Worm (Caenorhabditis elegans): ENCODE measurements around the gene C10G8.4.

The C10G8.4 gene

ce11 chrV:5269024-5269535 is 42.7 kb upstream of the C10G8.4 start, which contains the start of gene penr-1 (continued):
- peak; percentile 33 for TF ChIP-seq blmp-1 (tag; optimal IDR thresholded peaks at IDR 0.05)
- peak; percentile 20 for TF ChIP-seq aly-2 (tag; optimal IDR thresholded peaks at IDR 0.05)
- TF ChIP-seq rnt-1 (tag; optimal IDR thresholded peaks at IDR 0.05), result peak; percentile 61
- peak; percentile 96 to 98 for TF ChIP-seq lin-35 (GFP tag; optimal IDR thresholded peaks at IDR 0.05)
- TF ChIP-seq lsy-2 (tag; optimal IDR thresholded peaks at IDR 0.05), result peak; percentile 51 to 74
- peak; percentile 6 for TF ChIP-seq fkh-10 (GFP tag; optimal IDR thresholded peaks at IDR 0.05)
- TF ChIP-seq nhr-90 (tag; optimal IDR thresholded peaks at IDR 0.05; ENCODE audit: poor library complexity), result peak; percentile 34
- TF ChIP-seq nhr-11 (tag; optimal IDR thresholded peaks at IDR 0.05), result no peak
- peak; percentile 6 for TF ChIP-seq nhr-237 (tag; optimal IDR thresholded peaks at IDR 0.05)
- no peak for TF ChIP-seq nhr-84 (tag; optimal IDR thresholded peaks at IDR 0.05)
- peak; percentile 6 for TF ChIP-seq egl-13 (tag; optimal IDR thresholded peaks at IDR 0.05)
- TF ChIP-seq mep-1 (tag; optimal IDR thresholded peaks at IDR 0.05), result peak; percentile 19
- TF ChIP-seq vab-15 (tag; optimal IDR thresholded peaks at IDR 0.05), result peak; percentile 51
- TF ChIP-seq ceh-8 (GFP tag; optimal IDR thresholded peaks at IDR 0.05), result no peak
- TF ChIP-seq pag-3 (tag; optimal IDR thresholded peaks at IDR 0.05; ENCODE audit: borderline replicate concordance, insufficient read depth), result no peak

ce11 chrV:5271487-5271886 is 40.2 kb upstream of the C10G8.4 start:
- TF ChIP-seq egl-27 (tag; optimal IDR thresholded peaks at IDR 0.05) (no peak), lin-35 (GFP tag; optimal IDR thresholded peaks at IDR 0.05) (peak; percentile 34 to 79), jun-1 (tag; optimal IDR thresholded peaks at IDR 0.05) (peak; percentile 74), nhr-11 (tag; optimal IDR thresholded peaks at IDR 0.05) (no peak), dpl-1 (GFP tag; optimal IDR thresholded peaks at IDR 0.05) (peak; percentile 16 to 41 (median 23)), rnt-1 (tag; optimal IDR thresholded peaks at IDR 0.05) (peak; percentile 77), xbp-1 (tag; optimal IDR thresholded peaks at IDR 0.05) (peak; percentile 11), lsy-2 (tag; optimal IDR thresholded peaks at IDR 0.05) (peak; percentile 34 to 46), blmp-1 (tag; optimal IDR thresholded peaks at IDR 0.05) (no peak), Y116A8C.19 (tag; optimal IDR thresholded peaks at IDR 0.05; ENCODE audit: borderline replicate concordance) (no peak), lin-15B (tag; optimal IDR thresholded peaks at IDR 0.05) (no peak), ceh-63 (GFP tag; optimal IDR thresholded peaks at IDR 0.05) (no peak), ets-5 (GFP tag; IDR thresholded peaks at IDR 0.05) (no peak), C04F5.9 (tag; optimal IDR thresholded peaks at IDR 0.05) (no peak), mdl-1 (tag; optimal IDR thresholded peaks at IDR 0.05) (peak in 1 of 2 experiments; percentile 93), unc-130 (tag; optimal IDR thresholded peaks at IDR 0.05) (peak; percentile 16), sox-4 (tag; optimal IDR thresholded peaks at IDR 0.05) (peak; percentile 8), elt-3 (tag; optimal IDR thresholded peaks at IDR 0.05) (peak in 5 of 6 experiments; percentile 28 to 70 (median 32)), nhr-90 (tag; optimal IDR thresholded peaks at IDR 0.05; ENCODE audit: poor library complexity) (peak; percentile 71), nhr-85 (tag) (peak; percentile 89), skn-1 (tag; optimal IDR thresholded peaks at IDR 0.05) (peak; percentile 10), isw-1 (GFP tag; IDR thresholded peaks at IDR 0.05) (no peak), ztf-4 (tag; optimal IDR thresholded peaks at IDR 0.05) (peak; percentile 81), tbx-2 (tag; optimal IDR thresholded peaks at IDR 0.05) (peak; percentile 65), lin-39 (tag; optimal IDR thresholded peaks at IDR 0.05) (no peak), snu-23 (GFP tag; optimal IDR thresholded peaks at IDR 0.05) (peak; percentile 68), vab-15 (tag; optimal IDR thresholded peaks at IDR 0.05) (no peak), pqm-1 (tag; optimal IDR thresholded peaks at IDR 0.05) (peak; percentile 31), hlh-17 (GFP tag; optimal IDR thresholded peaks at IDR 0.05; ENCODE audit: borderline replicate concordance) (no peak), mab-9 (GFP tag; IDR thresholded peaks at IDR 0.05) (no peak), unc-30 (tag; optimal IDR thresholded peaks at IDR 0.05) (no peak), nhr-77 (tag; optimal IDR thresholded peaks at IDR 0.05) (peak; percentile 27), nhr-76 (tag; optimal IDR thresholded peaks at IDR 0.05) (no peak), hlh-4 (tag; optimal IDR thresholded peaks at IDR 0.05) (peak; percentile 47), snpc-4 (tag; optimal IDR thresholded peaks at IDR 0.05) (no peak), nhr-84 (tag; optimal IDR thresholded peaks at IDR 0.05) (no peak), efl-1 (optimal IDR thresholded peaks at IDR 0.05) (peak; percentile 41 to 45), efl-1 (GFP tag; optimal IDR thresholded peaks at IDR 0.05 in 1 of 2) (peak; percentile 43 to 94), zip-4 (GFP tag; optimal IDR thresholded peaks at IDR 0.05) (no peak), lir-3 (tag; optimal IDR thresholded peaks at IDR 0.05; ENCODE audit: poor library complexity) (no peak), elt-2 (tag; optimal IDR thresholded peaks at IDR 0.05) (peak; percentile 92), ztf-11 (tag; optimal IDR thresholded peaks at IDR 0.05) (no peak), fkh-10 (GFP tag; optimal IDR thresholded peaks at IDR 0.05) (no peak)

Measured in whole organism, L1 larva.